Worm (Caenorhabditis elegans) whole organism, late embryonic: Measurements from ENCODE around the gene T05A7.11.

Experiments used
- C38D4.7 ChIP-seq: fragments of 200-800 bp; sonication (Bioruptor generic); optimal IDR thresholded peaks from 2 replicates; lab custom pipeline; 2018; ENCODE audit warnings: mild to moderate bottlenecking, missing genetic modification characterization, moderate library complexity, missing compliant biosample characterization
- K02D7.2 ChIP-seq: sonication (generic microtip); optimal IDR thresholded peaks from 2 replicates; lab custom pipeline; 2017; ENCODE audit warnings: mild to moderate bottlenecking, missing genetic modification characterization, missing compliant biosample characterization
- ceh-24 ChIP-seq: sonication (generic microtip); optimal IDR thresholded peaks from 2 replicates; lab custom pipeline; 2016; ENCODE audit warnings: mild to moderate bottlenecking, missing genetic modification characterization, missing compliant biosample characterization
- ceh-30 ChIP-seq: fragments of 150-350 bp; optimal IDR thresholded peaks from 2 replicates; lab custom pipeline; 2014; ENCODE audit warnings: missing biosample characterization, missing genetic modification characterization
- ceh-45 ChIP-seq: fragments of 200-800 bp; sonication (Bioruptor generic); IDR thresholded peaks from 2 replicates; pipeline ENCODE4 v1.3.6; 2022; ENCODE audit warnings: missing genetic modification reagents, missing genetic modification characterization, missing compliant biosample characterization
- dmd-4 ChIP-seq: sonication (generic microtip); optimal IDR thresholded peaks from 2 replicates; lab custom pipeline; 2016; ENCODE audit warnings: borderline replicate concordance, missing genetic modification characterization, missing compliant biosample characterization
- elt-2 ChIP-seq: sonication (generic microtip); optimal IDR thresholded peaks from 2 replicates; lab custom pipeline; 2016; ENCODE audit warnings: missing genetic modification reagents, missing genetic modification characterization, missing compliant biosample characterization
- fkh-6 ChIP-seq: sonication (generic microtip); optimal IDR thresholded peaks from 2 replicates; lab custom pipeline; 2016; ENCODE audit warnings: missing genetic modification characterization, missing compliant biosample characterization
- hlh-30 ChIP-seq: sonication (generic microtip); optimal IDR thresholded peaks from 2 replicates; lab custom pipeline; 2017; ENCODE audit warnings: antibody characterized with exemption, missing genetic modification characterization, missing compliant biosample characterization; ENCODE audit not compliant: insufficient read depth
- hlh-8 ChIP-seq: sonication (generic microtip); optimal IDR thresholded peaks from 2 replicates; lab custom pipeline; 2016; ENCODE audit warnings: missing genotype, missing genetic modification characterization, missing compliant biosample characterization
- nhr-11 ChIP-seq: fragments of 150-350 bp; optimal IDR thresholded peaks from 2 replicates; lab custom pipeline; 2014; ENCODE audit warnings: missing biosample characterization, missing genetic modification characterization
- pha-4 ChIP-seq: fragments of 150-350 bp; optimal IDR thresholded peaks from 2 replicates; lab custom pipeline; 2018; ENCODE audit warnings: missing biosample characterization, missing genetic modification reagents, missing genetic modification characterization
- unc-3 ChIP-seq, 2 experiments: fragments of 200-800 bp in 1 of 2; sonication (Bioruptor generic) in 1 of 2; sonication (generic microtip) in 1 of 2; conservative IDR thresholded peaks in 1 of 2; optimal IDR thresholded peaks in 1 of 2; 2 replicates each; pipeline versions ENCODE4 v1.3.6 to Lab custom; 2016 to 2022; ENCODE audit warnings: missing compliant biosample characterization in 2 of 2, missing genetic modification characterization in 2 of 2, missing genetic modification reagents in 1 of 2
- ztf-16 ChIP-seq: sonication (generic microtip); optimal IDR thresholded peaks from 2 replicates; lab custom pipeline; 2017; ENCODE audit warnings: missing genetic modification characterization, missing compliant biosample characterization

ce11 chrII:4638891-4639290 is 26.4 kb downstream of the T05A7.11 start:
- no peak for TF ChIP-seq pha-4 (tag; lab: Kevin White, UChicago)
- TF ChIP-seq hlh-30: no peak
- no peak for TF ChIP-seq elt-2 (tag; lab: Kevin White, UChicago)
- no peak for TF ChIP-seq ceh-45 (GFP tag; lab: Robert Waterston, UW)
- no peak for TF ChIP-seq C38D4.7
- no peak for TF ChIP-seq unc-3 (GFP tag; conservative IDR thresholded peaks at IDR 0.05; lab: Robert Waterston, UW)
- no peak for TF ChIP-seq unc-3 (tag; optimal IDR thresholded peaks at IDR 0.05; lab: Kevin White, UChicago)
- TF ChIP-seq nhr-11 (tag; lab: Kevin White, UChicago): no peak
- no peak for TF ChIP-seq dmd-4 (tag; lab: Kevin White, UChicago)
- no peak for TF ChIP-seq ceh-24 (tag; lab: Kevin White, UChicago)
- TF ChIP-seq hlh-8 (tag; lab: Kevin White, UChicago): no peak
- no peak for TF ChIP-seq K02D7.2 (tag; lab: Kevin White, UChicago)
- no peak for TF ChIP-seq fkh-6
- no peak for TF ChIP-seq ceh-30
- no peak for TF ChIP-seq ztf-16 (tag; lab: Kevin White, UChicago)
